Worm (Caenorhabditis elegans): Measurements from ENCODE around the gene dvc-1.

DNA sequence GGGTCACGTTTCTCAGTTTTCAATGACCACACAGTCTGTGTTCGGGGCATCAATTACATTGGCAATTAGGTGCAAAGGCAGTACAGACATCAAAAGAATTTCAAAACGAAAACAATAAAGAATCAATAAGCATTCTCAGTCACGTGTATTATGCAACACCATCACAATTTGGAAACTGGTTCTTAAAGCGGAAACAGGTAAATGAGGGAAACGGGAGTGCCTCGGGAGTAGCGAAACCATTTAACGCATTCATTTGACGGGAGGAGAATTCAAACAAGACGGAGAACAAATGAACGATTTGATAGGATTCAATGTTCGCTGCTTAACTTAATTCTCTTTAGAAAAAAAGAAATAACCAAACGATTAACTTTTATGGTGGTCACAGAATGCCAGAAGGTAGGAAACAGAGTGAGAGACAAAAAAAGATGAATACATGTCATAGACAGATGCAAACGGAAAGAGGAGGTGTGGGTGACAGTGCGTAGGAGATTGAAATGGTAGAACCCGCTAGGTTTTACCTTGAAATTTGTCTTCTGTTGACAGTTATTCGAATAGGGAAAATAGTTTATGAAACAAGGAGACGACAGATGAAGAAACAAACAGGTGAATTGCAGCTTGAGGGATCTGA, 42.4 kb downstream of the dvc-1 start:
- TF ChIP-seq ceh-83 (GFP tag; optimal IDR thresholded peaks at IDR 0.05), result no peak
- TF ChIP-seq nhr-237 (tag; optimal IDR thresholded peaks at IDR 0.05), result no peak
- no peak for TF ChIP-seq ceh-39 (tag; optimal IDR thresholded peaks at IDR 0.05)
- TF ChIP-seq elt-1 (tag; optimal IDR thresholded peaks at IDR 0.05; ENCODE audit: borderline replicate concordance, insufficient read depth), result no peak
- TF ChIP-seq tbx-8 (GFP tag; optimal IDR thresholded peaks at IDR 0.05), result no peak
- no peak for TF ChIP-seq mab-5 (tag; optimal IDR thresholded peaks at IDR 0.05)
- no peak for TF ChIP-seq ztf-11 (tag; optimal IDR thresholded peaks at IDR 0.05)
- no peak for TF ChIP-seq pha-4 (tag; optimal IDR thresholded peaks at IDR 0.05)
- no peak for TF ChIP-seq unc-62 (GFP tag; optimal IDR thresholded peaks at IDR 0.05)
- TF ChIP-seq nhr-12 (tag; optimal IDR thresholded peaks at IDR 0.05), result no peak
- no peak for TF ChIP-seq unc-39 (tag; optimal IDR thresholded peaks at IDR 0.05)
- no peak for TF ChIP-seq lsy-2 (tag; optimal IDR thresholded peaks at IDR 0.05)
